Fruit fly (Drosophila melanogaster): Measurements from ENCODE around the gene sima.

The sima gene

DNA sequence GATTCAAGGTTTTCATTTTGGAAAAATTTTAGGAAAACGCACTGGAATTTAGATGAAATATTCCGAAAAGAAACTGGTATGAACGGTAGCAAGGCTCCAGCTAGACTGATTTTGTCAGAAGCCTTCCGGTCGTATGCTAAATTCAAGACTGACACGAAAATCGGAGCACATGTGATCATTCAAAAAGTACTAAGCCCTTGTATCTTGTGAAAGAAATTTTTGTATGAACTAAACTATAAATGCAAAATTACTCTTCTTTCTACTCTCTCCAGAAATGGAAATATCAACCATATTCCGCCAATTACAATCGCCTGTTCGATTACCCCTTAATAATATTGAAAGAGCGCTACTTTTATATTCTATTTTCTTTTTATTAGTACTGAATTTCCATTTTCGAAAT is 20.5 kb upstream of the sima start, which contains the start of gene ocn:
TSS of gene ocn (minus strand) at position 101 of the 400 bp plus-strand sequence.
- no peak for TF ChIP-seq Hr39 (GFP tag; optimal IDR thresholded peaks at IDR 0.05)
- no peak for TF ChIP-seq vri (GFP tag; optimal IDR thresholded peaks at IDR 0.05)
- no peak for TF ChIP-seq Gug (GFP tag; IDR thresholded peaks at IDR 0.05)
- no peak for TF ChIP-seq salr (GFP tag; optimal IDR thresholded peaks at IDR 0.05)
- TF ChIP-seq CG31627 (GFP tag; optimal IDR thresholded peaks at IDR 0.05), result no peak
- no peak for TF ChIP-seq CG7368 (GFP tag; optimal IDR thresholded peaks at IDR 0.05)
- TF ChIP-seq eg (GFP tag; IDR thresholded peaks at IDR 0.05), result no peak
- TF ChIP-seq CG34406 (GFP tag; optimal IDR thresholded peaks at IDR 0.05), result no peak

DNA sequence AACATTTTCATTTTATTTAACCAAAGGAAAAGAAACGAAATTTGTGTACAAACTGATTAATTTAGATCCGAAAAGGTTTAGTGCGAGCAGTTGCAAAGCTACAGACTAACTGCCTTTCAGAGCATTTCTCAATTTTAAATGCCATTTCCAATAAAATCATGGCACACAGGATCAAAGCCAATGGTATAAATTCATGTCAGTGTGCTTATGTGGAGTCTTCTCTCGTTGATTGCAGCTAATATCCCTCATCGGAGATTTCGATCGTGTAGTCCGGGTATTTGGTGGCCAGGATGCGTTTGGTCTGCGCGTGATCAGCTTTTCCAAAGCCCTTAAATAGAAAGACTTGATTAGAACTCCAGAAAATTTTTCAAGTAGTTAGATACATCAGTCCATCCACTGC is 19.5 kb upstream of the sima start, which contains the start of gene janB:
TSS of gene janB (minus strand) at position 101 of the 400 bp plus-strand sequence.
- TF ChIP-seq Ets21C (GFP tag; optimal IDR thresholded peaks at IDR 0.05) (no peak), CG6808 (GFP tag; optimal IDR thresholded peaks at IDR 0.05) (no peak), Smox (GFP tag; optimal IDR thresholded peaks at IDR 0.05) (no peak), Eip78C (GFP tag) (no peak), CG16779 (tag; optimal IDR thresholded peaks at IDR 0.05) (no peak), fd85E (GFP tag; optimal IDR thresholded peaks at IDR 0.05) (no peak), acj6 (GFP tag; optimal IDR thresholded peaks at IDR 0.05) (no peak), Hr38 (GFP tag; optimal IDR thresholded peaks at IDR 0.05) (no peak), Sox102F (GFP tag; optimal IDR thresholded peaks at IDR 0.05) (no peak), net (GFP tag; optimal IDR thresholded peaks at IDR 0.05) (no peak), svp (GFP tag) (no peak), Ets96B (tag; optimal IDR thresholded peaks at IDR 0.05) (no peak), CG32006 (GFP tag; optimal IDR thresholded peaks at IDR 0.05) (no peak), dsx (GFP tag; optimal IDR thresholded peaks at IDR 0.05; ENCODE audit: poor library complexity, severe bottlenecking) (no peak)

DNA sequence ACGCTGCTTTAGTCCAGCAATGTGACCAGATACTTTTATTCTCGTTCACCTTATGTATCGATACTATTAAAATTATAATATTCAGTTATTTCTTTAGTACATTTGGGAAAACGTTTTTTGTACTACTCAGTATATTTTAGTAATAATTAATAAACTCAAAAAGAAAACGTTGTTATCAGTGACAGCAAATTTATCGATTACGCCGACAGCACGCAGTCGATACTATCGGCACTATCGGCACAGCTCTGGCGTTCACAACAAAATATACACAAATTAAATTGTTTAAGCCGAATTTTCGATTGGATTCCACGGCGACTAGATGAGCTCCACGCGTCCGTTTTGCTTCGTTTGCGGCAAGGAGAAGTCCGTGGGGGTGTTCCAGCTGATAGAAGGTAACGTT is 18.6 kb upstream of the sima start, which contains the start of the genes janA, Sry-alpha and Sry-beta:
TSS of gene janA (minus strand) at position 40 of the 400 bp plus-strand sequence.
TSS of gene Sry-alpha (plus strand) at position 226 of the 400 bp plus-strand sequence.
TSS of gene Sry-beta (plus strand) at position 226 of the 400 bp plus-strand sequence.
- TF ChIP-seq Sox14 (GFP tag; optimal IDR thresholded peaks at IDR 0.05), result no peak
- TF ChIP-seq CG3032 (tag; optimal IDR thresholded peaks at IDR 0.05), result peak; percentile 18
- TF ChIP-seq Eip78C (GFP tag), result no peak
- TF ChIP-seq CG8119 (GFP tag; IDR thresholded peaks at IDR 0.05), result no peak
- no peak for TF ChIP-seq net (GFP tag; optimal IDR thresholded peaks at IDR 0.05)
- no peak for TF ChIP-seq Met (GFP tag; optimal IDR thresholded peaks at IDR 0.05)
- TF ChIP-seq CG1621 (tag; optimal IDR thresholded peaks at IDR 0.05), result no peak
- no peak for TF ChIP-seq Sox15 (GFP tag; optimal IDR thresholded peaks at IDR 0.05)
- peak; percentile 45 for TF ChIP-seq esn (GFP tag; optimal IDR thresholded peaks at IDR 0.05)
- TF ChIP-seq CG32006 (GFP tag; optimal IDR thresholded peaks at IDR 0.05), result no peak
- peak; percentile 91 for TF ChIP-seq dsx (GFP tag; optimal IDR thresholded peaks at IDR 0.05; ENCODE audit: poor library complexity, severe bottlenecking)
- TF ChIP-seq Gug (GFP tag; IDR thresholded peaks at IDR 0.05), result no peak
- no peak for TF ChIP-seq fkh (GFP tag; optimal IDR thresholded peaks at IDR 0.05)

DNA sequence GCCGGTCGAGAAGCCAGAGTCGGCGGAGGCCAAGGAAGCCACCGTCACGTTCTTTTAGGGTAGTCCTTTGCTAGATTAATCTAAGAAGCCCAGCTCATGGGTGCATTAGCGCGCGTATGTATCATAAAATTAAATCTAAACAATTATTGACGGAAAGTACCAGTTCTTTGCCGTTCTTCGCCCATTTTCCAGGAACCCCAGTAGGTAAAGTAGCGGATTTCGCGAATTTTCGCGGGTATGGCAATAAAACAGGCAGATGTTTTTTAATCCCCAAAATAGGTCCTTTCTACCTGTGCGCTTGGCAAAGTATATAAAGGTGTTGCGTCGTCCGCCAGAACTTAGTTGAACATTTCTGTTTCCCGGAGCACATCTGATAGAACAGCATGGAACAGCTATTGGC is 17.2 kb upstream of the sima start:
- TF ChIP-seq dsx (GFP tag; optimal IDR thresholded peaks at IDR 0.05; ENCODE audit: poor library complexity, severe bottlenecking) (no peak), fd85E (GFP tag; optimal IDR thresholded peaks at IDR 0.05) (no peak), salr (GFP tag; optimal IDR thresholded peaks at IDR 0.05) (no peak), spab (GFP tag; optimal IDR thresholded peaks at IDR 0.05) (no peak), Sox102F (GFP tag; optimal IDR thresholded peaks at IDR 0.05) (no peak), Lpt (GFP tag; optimal IDR thresholded peaks at IDR 0.05) (no peak), CG11294 (GFP tag; IDR thresholded peaks at IDR 0.05) (no peak), eg (GFP tag; IDR thresholded peaks at IDR 0.05) (no peak), acj6 (GFP tag; optimal IDR thresholded peaks at IDR 0.05) (no peak), CG3919 (GFP tag; optimal IDR thresholded peaks at IDR 0.05) (no peak), Ets21C (GFP tag; optimal IDR thresholded peaks at IDR 0.05) (no peak), svp (GFP tag) (no peak), topi (GFP tag; optimal IDR thresholded peaks at IDR 0.05) (no peak), CG11902 (GFP tag; optimal IDR thresholded peaks at IDR 0.05) (no peak), ss (GFP tag; optimal IDR thresholded peaks at IDR 0.05) (no peak), OdsH (GFP tag; optimal IDR thresholded peaks at IDR 0.05) (no peak), CG6808 (GFP tag; optimal IDR thresholded peaks at IDR 0.05) (no peak), Sox14 (GFP tag; optimal IDR thresholded peaks at IDR 0.05) (no peak)
